Worm (Caenorhabditis elegans): ENCODE measurements around the gene K01A6.7.

Gene K01A6.7

DNA sequence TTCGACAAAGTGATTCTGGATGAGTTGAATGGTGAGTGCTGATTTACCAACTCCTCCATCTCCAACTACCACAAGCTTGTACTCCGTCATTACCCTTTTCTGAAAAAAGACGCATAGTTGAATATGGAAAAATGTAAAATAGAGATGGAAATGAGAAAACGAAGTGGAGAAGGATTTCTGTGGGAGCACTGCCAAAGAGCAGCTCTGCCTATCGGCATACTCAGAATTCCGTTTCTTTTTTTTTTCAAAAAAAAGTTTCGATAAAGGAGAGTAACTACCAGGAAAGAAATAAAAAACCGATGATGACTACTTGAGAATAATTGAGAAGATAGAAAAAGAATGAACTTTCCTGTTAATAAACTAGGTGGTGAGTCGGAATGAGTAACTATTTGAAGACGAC is 47.4 kb downstream of the K01A6.7 start, which contains the start of gene let-60:
TSS of gene let-60 (minus strand) at position 101 of the 400 bp plus-strand sequence.
- no peak for TF ChIP-seq elt-3 (tag; optimal IDR thresholded peaks at IDR 0.05)

Measured in whole organism, mixed stage, embryonic.